Fruit fly (Drosophila melanogaster) whole organism: ENCODE measurements around the gene B9d2.

Experiments
- CG8478 ChIP-seq: fragments of >200 bp; optimal IDR thresholded peaks from 2 replicates; lab custom pipeline; 2018; ENCODE audit warnings: inconsistent platforms
- Dll ChIP-seq: fragments of >200 bp; optimal IDR thresholded peaks from 2 replicates; lab custom pipeline; 2017
- EcR ChIP-seq, 2 experiments: fragments of >200 bp; optimal IDR thresholded peaks; 2 replicates each; lab custom pipeline; 2017; ENCODE audit warnings: missing biosample characterization in 2 of 2, missing genetic modification characterization in 2 of 2, missing genetic modification reagents in 2 of 2
- pan ChIP-seq: fragments of >200 bp; optimal IDR thresholded peaks from 2 replicates; lab custom pipeline; 2017
- psq ChIP-seq: fragments of >200 bp; optimal IDR thresholded peaks from 2 replicates; lab custom pipeline; 2017
- usp ChIP-seq: fragments of >200 bp; optimal IDR thresholded peaks from 2 replicates; lab custom pipeline; 2017; ENCODE audit warnings: missing biosample characterization, missing genetic modification characterization, mixed read lengths

B9d2 gene

DNA sequence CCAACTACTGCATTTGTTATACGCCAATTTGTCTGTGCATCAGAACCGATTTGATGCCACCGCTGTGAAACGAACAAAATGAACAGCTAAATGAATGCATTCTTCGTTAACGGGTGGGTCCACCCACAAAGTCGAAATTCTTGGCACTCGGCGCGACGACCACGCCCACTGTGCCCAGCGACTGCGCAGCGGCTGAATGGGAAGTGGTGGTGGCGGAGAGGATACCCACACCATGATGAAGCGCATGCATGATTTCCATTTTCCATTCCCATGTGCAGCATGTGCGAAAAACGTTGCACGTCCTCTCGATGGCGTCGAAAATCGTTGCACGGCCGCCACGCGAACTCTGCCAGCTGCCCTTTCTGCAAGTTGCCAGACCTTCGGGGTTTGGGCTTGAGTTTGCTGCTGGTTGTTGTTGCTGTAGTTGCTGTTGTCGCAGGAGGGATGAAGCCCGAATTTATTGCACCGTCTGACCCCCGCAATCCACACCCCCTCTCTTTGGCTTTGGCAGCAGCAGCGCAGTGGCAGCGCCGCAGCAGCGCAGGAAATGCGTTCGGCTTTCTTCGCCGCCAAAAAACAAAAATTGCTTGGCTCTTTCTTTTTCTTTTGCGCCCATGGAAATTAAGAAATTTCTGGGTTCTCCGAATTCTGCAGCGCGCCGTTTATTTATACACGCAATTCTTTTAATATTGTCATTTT is 49.2 kb downstream of the B9d2 start:
- TF ChIP-seq usp (no peak), EcR (GFP tag; optimal IDR thresholded peaks at IDR 0.05; lab: Kevin White, UChicago) (peak in 1 of 2 experiments; percentile 71)

DNA sequence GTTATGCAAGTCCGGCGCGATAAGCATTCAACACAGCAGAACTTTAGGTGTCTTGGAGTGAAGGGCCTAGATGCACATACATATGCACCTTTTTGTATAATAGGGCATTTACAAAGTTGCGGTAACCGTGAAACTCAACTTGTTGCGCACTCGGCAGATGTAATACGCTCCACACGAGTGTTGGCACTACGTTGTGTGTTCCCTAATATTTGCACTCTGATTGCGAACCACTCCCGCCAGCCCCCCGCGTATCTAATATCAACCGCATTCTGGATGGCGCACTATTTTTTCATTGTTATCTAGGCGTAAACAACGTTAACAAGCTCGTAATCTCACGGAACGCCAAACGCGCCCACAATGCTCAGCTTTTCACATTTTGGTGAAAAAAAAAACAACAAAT is 50.1 kb downstream of the B9d2 start:
- TF ChIP-seq CG8478 (lab: Kevin White, UChicago) (no peak), Dll (lab: Kevin White, UChicago) (no peak), EcR (GFP tag; optimal IDR thresholded peaks at IDR 0.05; lab: Kevin White, UChicago) (no peak), pan (lab: Kevin White, UChicago) (no peak), usp (no peak), psq (lab: Kevin White, UChicago) (no peak)

DNA sequence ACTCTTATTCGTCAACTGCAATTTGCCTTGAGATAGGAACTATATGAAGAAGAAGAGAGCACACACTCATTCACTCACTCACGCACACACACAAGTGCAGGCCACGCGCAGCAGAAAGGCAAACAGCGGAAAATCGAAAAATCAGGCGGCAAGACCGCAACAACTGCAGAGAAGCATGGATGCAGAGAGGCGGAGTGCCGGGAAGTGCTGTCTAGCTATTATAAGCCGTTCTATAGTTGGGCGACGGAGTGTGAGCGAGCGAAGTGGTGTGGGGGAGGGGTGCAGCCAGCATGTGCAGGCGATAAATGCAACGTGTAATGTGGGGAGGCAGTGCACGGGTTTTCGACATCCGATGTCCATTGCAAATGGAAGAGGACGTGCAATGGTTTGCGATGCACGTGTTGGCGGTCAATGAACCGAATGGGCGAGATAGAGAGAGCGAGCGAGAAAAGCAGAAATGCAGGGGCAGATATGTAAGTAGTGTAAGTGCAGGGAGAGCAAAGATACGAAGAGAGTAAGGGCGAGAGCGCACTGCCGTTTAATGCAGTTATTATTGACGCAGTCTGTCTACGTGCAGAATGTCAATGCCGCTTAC is 51.6 kb downstream of the B9d2 start:
- TF ChIP-seq Dll (lab: Kevin White, UChicago) (no peak), EcR (GFP tag; optimal IDR thresholded peaks at IDR 0.05; lab: Kevin White, UChicago) (peak; percentile 99 to 100), psq (lab: Kevin White, UChicago) (no peak), usp (no peak), pan (lab: Kevin White, UChicago) (no peak)
